Worm (Caenorhabditis elegans) whole organism, L4/young adult: ENCODE data around the gene lsm-1.

Experiments
- dao-5 ChIP-seq: sonication (generic microtip); optimal IDR thresholded peaks from 2 replicates; lab custom pipeline; 2016; ENCODE audit warnings: missing genotype, missing genetic modification characterization, moderate library complexity, missing compliant biosample characterization
- him-1 ChIP-seq: sonication (generic microtip); optimal IDR thresholded peaks from 2 replicates; lab custom pipeline; 2016; ENCODE audit warnings: missing genotype, missing genetic modification reagents, missing genetic modification characterization, missing compliant biosample characterization

DNA sequence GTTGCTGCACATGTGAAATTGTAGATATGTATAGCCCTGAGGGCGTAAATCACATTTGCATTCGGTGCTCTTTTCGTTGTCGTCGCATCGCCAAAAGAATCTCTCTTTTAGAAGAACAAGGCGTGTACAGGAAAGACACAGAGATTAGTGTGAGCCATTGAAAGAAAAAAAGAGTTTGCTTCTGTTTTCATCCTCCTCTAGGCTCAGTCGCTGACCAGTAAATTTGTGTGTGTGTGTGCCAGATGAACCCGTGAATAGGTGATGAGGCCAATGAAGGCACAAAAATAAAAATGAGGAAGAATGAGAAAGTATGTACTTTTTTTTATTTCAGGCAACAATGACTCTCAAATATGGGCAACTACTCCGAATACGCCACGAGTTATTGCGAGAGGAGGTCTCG lies 14.3 kb upstream of the lsm-1 start, which contains the start of gene mat-2:
- TF ChIP-seq dao-5 (tag; lab: Kevin White, UChicago) (no peak), him-1 (tag; lab: Kevin White, UChicago) (no peak)
